Worm (Caenorhabditis elegans) whole organism, mixed stage, embryonic: ENCODE data around the gene puf-5.

Experiments used
- M03D4.4 ChIP-seq: sonication (generic microtip); optimal IDR thresholded peaks from 2 replicates; lab custom pipeline; 2017; ENCODE audit warnings: mild to moderate bottlenecking, missing genetic modification characterization, missing compliant biosample characterization
- bed-3 ChIP-seq: fragments of 200-800 bp; sonication (Bioruptor generic); optimal IDR thresholded peaks from 3 replicates; lab custom pipeline; 2018; ENCODE audit warnings: mild to moderate bottlenecking, missing genetic modification characterization, moderate library complexity, missing compliant biosample characterization
- blmp-1 ChIP-seq: fragments of 150-350 bp; optimal IDR thresholded peaks from 2 replicates; lab custom pipeline; 2014; ENCODE audit warnings: missing biosample characterization, missing genetic modification characterization
- ceh-39 ChIP-seq: fragments of 150-350 bp; optimal IDR thresholded peaks from 2 replicates; lab custom pipeline; 2014; ENCODE audit warnings: missing biosample characterization, missing genetic modification characterization
- ceh-43 ChIP-seq: fragments of 200-800 bp; sonication (Bioruptor generic); optimal IDR thresholded peaks from 2 replicates; lab custom pipeline; 2018; ENCODE audit warnings: mild to moderate bottlenecking, missing genetic modification characterization, moderate library complexity, missing compliant biosample characterization
- ceh-83 ChIP-seq: fragments of 200-800 bp; sonication (Bioruptor generic); optimal IDR thresholded peaks from 2 replicates; lab custom pipeline; 2018; ENCODE audit warnings: mild to moderate bottlenecking, missing genetic modification characterization, missing compliant biosample characterization
- ces-1 ChIP-seq: fragments of 150-350 bp; optimal IDR thresholded peaks from 2 replicates; lab custom pipeline; 2014; ENCODE audit warnings: missing biosample characterization, missing genetic modification reagents, missing genetic modification characterization
- cnd-1 ChIP-seq: fragments of 200-800 bp; sonication (Bioruptor generic); optimal IDR thresholded peaks from 2 replicates; lab custom pipeline; 2018; ENCODE audit warnings: mild to moderate bottlenecking, missing genetic modification characterization, missing compliant biosample characterization
- drap-1 ChIP-seq: fragments of 200-800 bp; sonication (Bioruptor generic); optimal IDR thresholded peaks from 3 replicates; lab custom pipeline; 2018; ENCODE audit warnings: mild to moderate bottlenecking, missing genetic modification characterization, missing compliant biosample characterization
- elt-1 ChIP-seq: sonication (generic microtip); optimal IDR thresholded peaks from 2 replicates; lab custom pipeline; 2017; ENCODE audit warnings: missing genetic modification characterization, mild to moderate bottlenecking, missing compliant biosample characterization, antibody characterized with exemption, moderate library complexity, borderline replicate concordance; ENCODE audit not compliant: insufficient read depth
- elt-3 ChIP-seq: fragments of 150-350 bp; optimal IDR thresholded peaks from 2 replicates; lab custom pipeline; 2014; ENCODE audit warnings: missing biosample characterization, missing genetic modification characterization
- flh-1 ChIP-seq: fragments of 200-800 bp; sonication (Bioruptor generic); optimal IDR thresholded peaks from 2 replicates; lab custom pipeline; 2018; ENCODE audit warnings: mild to moderate bottlenecking, missing genetic modification characterization, moderate library complexity, missing compliant biosample characterization
- ham-2 ChIP-seq: fragments of 200-800 bp; sonication (Bioruptor generic); optimal IDR thresholded peaks from 2 replicates; lab custom pipeline; 2018; ENCODE audit warnings: mild to moderate bottlenecking, missing genetic modification characterization, missing compliant biosample characterization
- hlh-1 ChIP-seq: fragments of 150-350 bp; optimal IDR thresholded peaks from 2 replicates; lab custom pipeline; 2014; ENCODE audit warnings: missing biosample characterization, missing genetic modification reagents, missing genetic modification characterization
- lin-13 ChIP-seq: fragments of 150-350 bp; optimal IDR thresholded peaks from 2 replicates; lab custom pipeline; 2014; ENCODE audit warnings: missing biosample characterization, missing genetic modification characterization
- lin-32 ChIP-seq: fragments of 200-800 bp; sonication (Bioruptor generic); optimal IDR thresholded peaks from 2 replicates; lab custom pipeline; 2018; ENCODE audit warnings: mild to moderate bottlenecking, missing genetic modification characterization, missing compliant biosample characterization
- lsy-2 ChIP-seq: fragments of 150-350 bp; optimal IDR thresholded peaks from 2 replicates; lab custom pipeline; 2014; ENCODE audit warnings: missing biosample characterization, missing genetic modification characterization
- mab-5 ChIP-seq: fragments of 150-350 bp; optimal IDR thresholded peaks from 2 replicates; lab custom pipeline; 2014; ENCODE audit warnings: missing biosample characterization, missing genetic modification characterization
- mep-1 ChIP-seq: fragments of 150-350 bp; optimal IDR thresholded peaks from 2 replicates; lab custom pipeline; 2017; ENCODE audit warnings: missing biosample characterization, missing genetic modification reagents, missing genetic modification characterization, inconsistent platforms
- mls-2 ChIP-seq: sonication (generic microtip); optimal IDR thresholded peaks from 2 replicates; lab custom pipeline; 2016; ENCODE audit warnings: mild to moderate bottlenecking, missing genetic modification characterization, moderate library complexity, missing compliant biosample characterization
- nhr-12 ChIP-seq: fragments of 150-350 bp; optimal IDR thresholded peaks from 2 replicates; lab custom pipeline; 2014; ENCODE audit warnings: missing biosample characterization, missing genetic modification characterization
- nhr-2 ChIP-seq: fragments of 150-350 bp; optimal IDR thresholded peaks from 2 replicates; lab custom pipeline; 2014; ENCODE audit warnings: missing biosample characterization, missing genetic modification characterization
- nhr-237 ChIP-seq: fragments of 150-350 bp; optimal IDR thresholded peaks from 2 replicates; lab custom pipeline; 2014; ENCODE audit warnings: missing biosample characterization, missing genetic modification characterization
- nhr-28 ChIP-seq: fragments of 150-350 bp; optimal IDR thresholded peaks from 2 replicates; lab custom pipeline; 2014; ENCODE audit warnings: missing biosample characterization, missing genetic modification characterization
- nhr-76 ChIP-seq: sonication (generic microtip); optimal IDR thresholded peaks from 2 replicates; lab custom pipeline; 2017; ENCODE audit warnings: missing biosample characterization, missing genetic modification characterization
- pha-4 ChIP-seq: fragments of 150-350 bp; optimal IDR thresholded peaks from 2 replicates; lab custom pipeline; 2018; ENCODE audit warnings: missing biosample characterization, missing genetic modification reagents, missing genetic modification characterization
- sem-2 ChIP-seq: fragments of 200-800 bp; sonication (Bioruptor generic); optimal IDR thresholded peaks from 2 replicates; lab custom pipeline; 2018; ENCODE audit warnings: mild to moderate bottlenecking, missing genetic modification characterization, missing compliant biosample characterization
- snpc-4 ChIP-seq: fragments of 150-350 bp; optimal IDR thresholded peaks from 2 replicates; lab custom pipeline; 2014; ENCODE audit warnings: missing biosample characterization, missing genetic modification characterization
- sptf-1 ChIP-seq: sonication (generic microtip); optimal IDR thresholded peaks from 2 replicates; lab custom pipeline; 2017; ENCODE audit warnings: mild to moderate bottlenecking, missing genetic modification characterization, moderate library complexity, missing compliant biosample characterization
- tbx-8 ChIP-seq: fragments of 200-800 bp; sonication (Bioruptor generic); optimal IDR thresholded peaks from 2 replicates; lab custom pipeline; 2018; ENCODE audit warnings: mild to moderate bottlenecking, missing genetic modification characterization, moderate library complexity, missing compliant biosample characterization
- unc-120 ChIP-seq: sonication (generic microtip); optimal IDR thresholded peaks from 2 replicates; lab custom pipeline; 2017; ENCODE audit warnings: missing genetic modification characterization, missing compliant biosample characterization; ENCODE audit not compliant: poor library complexity, severe bottlenecking
- unc-39 ChIP-seq: fragments of 150-350 bp; optimal IDR thresholded peaks from 2 replicates; lab custom pipeline; 2014; ENCODE audit warnings: missing biosample characterization, missing genetic modification characterization
- unc-62 ChIP-seq: fragments of 150-350 bp; optimal IDR thresholded peaks from 2 replicates; lab custom pipeline; 2014; ENCODE audit warnings: missing biosample characterization, missing genetic modification reagents, missing genetic modification characterization
- zip-8 ChIP-seq: fragments of 150-350 bp; optimal IDR thresholded peaks from 2 replicates; lab custom pipeline; 2014; ENCODE audit warnings: missing biosample characterization, missing genetic modification characterization
- ztf-11 ChIP-seq: fragments of 150-350 bp; optimal IDR thresholded peaks from 2 replicates; lab custom pipeline; 2014; ENCODE audit warnings: missing biosample characterization, missing genetic modification characterization

puf-5 gene

ce11 chrII:8551100-8551499 is 24.2 kb upstream of the puf-5 start:
- TF ChIP-seq ces-1 (peak; percentile 73), drap-1 (no peak), elt-1 (tag; lab: Kevin White, UChicago) (no peak), lin-32 (GFP tag; lab: Kevin White, UChicago) (no peak)

- TF ChIP-seq ces-1 (no peak), snpc-4 (tag; lab: Kevin White, UChicago) (no peak), tbx-8 (GFP tag; lab: Kevin White, UChicago) (no peak), lin-32 (GFP tag; lab: Kevin White, UChicago) (no peak), lsy-2 (no peak), cnd-1 (tag; lab: Kevin White, UChicago) (no peak), elt-1 (tag; lab: Kevin White, UChicago) (no peak), bed-3 (GFP tag; lab: Kevin White, UChicago) (no peak), mab-5 (tag; lab: Kevin White, UChicago) (no peak), M03D4.4 (tag; lab: Kevin White, UChicago) (no peak), blmp-1 (tag; lab: Kevin White, UChicago) (no peak), unc-62 (no peak), nhr-2 (tag; lab: Kevin White, UChicago) (no peak), flh-1 (GFP tag; lab: Kevin White, UChicago) (no peak), ceh-43 (GFP tag; lab: Kevin White, UChicago) (no peak)
Observed at ce11 chrII:8554568-8554967, 20.8 kb upstream of the puf-5 start.

ce11 chrII:8556166-8556565 is 19.2 kb upstream of the puf-5 start, which contains the start of gene glb-27:
Gene glb-27 (minus strand): TSS chrII:8556266.
- TF ChIP-seq sem-2 (GFP tag; lab: Kevin White, UChicago) (no peak), mls-2 (tag; lab: Kevin White, UChicago) (no peak), elt-3 (tag; lab: Kevin White, UChicago) (no peak), pha-4 (tag; lab: Kevin White, UChicago) (no peak), nhr-2 (tag; lab: Kevin White, UChicago) (no peak), nhr-237 (tag; lab: Kevin White, UChicago) (no peak), nhr-28 (tag; lab: Kevin White, UChicago) (no peak), ham-2 (GFP tag; lab: Kevin White, UChicago) (no peak), elt-1 (tag; lab: Kevin White, UChicago) (no peak), zip-8 (tag; lab: Kevin White, UChicago) (no peak), hlh-1 (no peak), lsy-2 (no peak), nhr-12 (tag; lab: Kevin White, UChicago) (no peak), snpc-4 (tag; lab: Kevin White, UChicago) (no peak)

ce11 chrII:8559188-8559587 is 16.2 kb upstream of the puf-5 start:
- TF ChIP-seq ces-1 (peak; percentile 96), lsy-2 (no peak), ceh-43 (GFP tag; lab: Kevin White, UChicago) (no peak)

- TF ChIP-seq pha-4 (tag; lab: Kevin White, UChicago) (peak; percentile 100), nhr-237 (tag; lab: Kevin White, UChicago) (peak; percentile 98), bed-3 (GFP tag; lab: Kevin White, UChicago) (peak; percentile 46), unc-120 (tag; lab: Kevin White, UChicago) (peak; percentile 95), lin-13 (peak; percentile 99), elt-3 (tag; lab: Kevin White, UChicago) (peak; percentile 87), M03D4.4 (tag; lab: Kevin White, UChicago) (peak; percentile 82), ztf-11 (tag; lab: Kevin White, UChicago) (peak; percentile 72), ces-1 (peak; percentile 72), ceh-39 (peak; percentile 99), sptf-1 (tag; lab: Kevin White, UChicago) (peak; percentile 91), sem-2 (GFP tag; lab: Kevin White, UChicago) (peak; percentile 21), mls-2 (tag; lab: Kevin White, UChicago) (peak; percentile 81), flh-1 (GFP tag; lab: Kevin White, UChicago) (no peak), tbx-8 (GFP tag; lab: Kevin White, UChicago) (peak; percentile 30), ceh-83 (GFP tag; lab: Kevin White, UChicago) (peak; percentile 78), ham-2 (GFP tag; lab: Kevin White, UChicago) (peak; percentile 69), nhr-76 (tag; lab: Kevin White, UChicago) (peak; percentile 34), unc-39 (tag; lab: Kevin White, UChicago) (peak; percentile 59), hlh-1 (peak; percentile 91), snpc-4 (tag; lab: Kevin White, UChicago) (no peak), lin-32 (GFP tag; lab: Kevin White, UChicago) (peak; percentile 59), zip-8 (tag; lab: Kevin White, UChicago) (peak; percentile 61), unc-62 (peak; percentile 85), drap-1 (peak; percentile 92), mep-1 (peak; percentile 100), lsy-2 (peak; percentile 93), nhr-2 (tag; lab: Kevin White, UChicago) (peak; percentile 82), nhr-12 (tag; lab: Kevin White, UChicago) (peak; percentile 73), elt-1 (tag; lab: Kevin White, UChicago) (peak; percentile 6), cnd-1 (tag; lab: Kevin White, UChicago) (peak; percentile 88), ceh-43 (GFP tag; lab: Kevin White, UChicago) (peak; percentile 64), mab-5 (tag; lab: Kevin White, UChicago) (peak; percentile 33), nhr-28 (tag; lab: Kevin White, UChicago) (peak; percentile 48), blmp-1 (tag; lab: Kevin White, UChicago) (no peak)
Observed at ce11 chrII:8561227-8561626, 14.1 kb upstream of the puf-5 start, which contains the start of gene iff-2. Gene iff-2 (minus strand): TSS chrII:8561367.
